Fruit fly (Drosophila melanogaster) whole organism, embryonic: Measurements from ENCODE around the gene CG12470.
A peak's percentile ranks its signal among the peaks of the same experiment; 100 is the strongest.

Experiments
- Abd-B ChIP-seq: fragments of 200-800 bp; sonication (Bioruptor generic); optimal IDR thresholded peaks from 2 replicates; lab custom pipeline; 2018; ENCODE audit warnings: missing biosample characterization, mild to moderate bottlenecking, missing genetic modification characterization, moderate library complexity
- Ada2b ChIP-seq: fragments of 200-800 bp; sonication (Bioruptor generic); IDR thresholded peaks from 2 replicates; pipeline ENCODE4 v1.3.6; 2022; ENCODE audit warnings: missing biosample characterization, missing genetic modification characterization
- CG10209 ChIP-seq: fragments of 200-800 bp; sonication (Bioruptor generic); optimal IDR thresholded peaks from 3 replicates; lab custom pipeline; 2017; ENCODE audit warnings: missing biosample characterization, mild to moderate bottlenecking, missing genetic modification characterization, missing genetic modification reagents
- CG11504 ChIP-seq: fragments of 200-800 bp; sonication (Bioruptor generic); optimal IDR thresholded peaks from 3 replicates; lab custom pipeline; 2019; ENCODE audit warnings: missing biosample characterization, mild to moderate bottlenecking, missing genetic modification characterization, moderate library complexity
- CG12071 ChIP-seq: fragments of 200-800 bp; sonication (Bioruptor generic); optimal IDR thresholded peaks from 3 replicates; lab custom pipeline; 2018; ENCODE audit warnings: missing biosample characterization, mild to moderate bottlenecking, missing genetic modification characterization
- CG12104 ChIP-seq: fragments of 200-800 bp; sonication (Bioruptor generic); optimal IDR thresholded peaks from 3 replicates; lab custom pipeline; 2016; ENCODE audit warnings: missing biosample characterization, missing genetic modification characterization
- CG12219 ChIP-seq: fragments of 200-800 bp; sonication (Bioruptor generic); optimal IDR thresholded peaks from 3 replicates; lab custom pipeline; 2018; ENCODE audit warnings: missing biosample characterization, mild to moderate bottlenecking, missing genetic modification characterization
- CG12769 ChIP-seq: fragments of 200-800 bp; sonication (Bioruptor generic); optimal IDR thresholded peaks from 2 replicates; lab custom pipeline; 2019; ENCODE audit warnings: missing biosample characterization, mild to moderate bottlenecking, missing genetic modification characterization, moderate library complexity
- CG15011 ChIP-seq: fragments of 200-800 bp; sonication (Bioruptor generic); optimal IDR thresholded peaks from 3 replicates; lab custom pipeline; 2018; ENCODE audit warnings: missing biosample characterization, mild to moderate bottlenecking, missing genetic modification characterization
- CG15073 ChIP-seq: fragments of 200-800 bp; sonication (Bioruptor generic); optimal IDR thresholded peaks from 2 replicates; lab custom pipeline; 2016; ENCODE audit warnings: missing biosample characterization, missing genetic modification characterization
- CG17186 ChIP-seq: fragments of 200-800 bp; sonication (Bioruptor generic); optimal IDR thresholded peaks from 3 replicates; lab custom pipeline; 2017; ENCODE audit warnings: missing biosample characterization, missing genetic modification reagents, missing genetic modification characterization
- CG17385 ChIP-seq: fragments of 200-800 bp; sonication (Bioruptor generic); optimal IDR thresholded peaks from 3 replicates; lab custom pipeline; 2018; ENCODE audit warnings: missing biosample characterization, mild to moderate bottlenecking, missing genetic modification characterization
- CG17829 ChIP-seq: fragments of 200-800 bp; optimal IDR thresholded peaks from 2 replicates; lab custom pipeline; 2019; ENCODE audit warnings: missing biosample characterization, mild to moderate bottlenecking, missing genetic modification characterization, moderate library complexity
- CG2678 ChIP-seq: fragments of 200-800 bp; sonication (Bioruptor generic); optimal IDR thresholded peaks from 3 replicates; lab custom pipeline; 2019; ENCODE audit warnings: missing biosample characterization, mild to moderate bottlenecking, missing genetic modification characterization, moderate library complexity
- CG8478 ChIP-seq: fragments of >200 bp; optimal IDR thresholded peaks from 2 replicates; lab custom pipeline; 2018
- CG8924 ChIP-seq: fragments of 200-800 bp; optimal IDR thresholded peaks from 3 replicates; lab custom pipeline; 2019; ENCODE audit warnings: missing biosample characterization, mild to moderate bottlenecking, missing genetic modification characterization, moderate library complexity
- CG9727 ChIP-seq: fragments of 200-800 bp; sonication (Bioruptor generic); optimal IDR thresholded peaks from 3 replicates; lab custom pipeline; 2017; ENCODE audit warnings: missing biosample characterization, mild to moderate bottlenecking, missing genetic modification characterization
- CG9817 ChIP-seq: fragments of 200-800 bp; sonication (Bioruptor generic); optimal IDR thresholded peaks from 2 replicates; lab custom pipeline; 2018; ENCODE audit warnings: missing biosample characterization, mild to moderate bottlenecking, missing genetic modification characterization, moderate library complexity
- D19A ChIP-seq: fragments of 200-800 bp; optimal IDR thresholded peaks from 3 replicates; lab custom pipeline; 2019; ENCODE audit warnings: missing biosample characterization, mild to moderate bottlenecking, missing genetic modification characterization, moderate library complexity
- Dbx ChIP-seq: fragments of 200-800 bp; sonication (Bioruptor generic); IDR thresholded peaks from 3 replicates; pipeline ENCODE4 v1.3.6; 2022; ENCODE audit warnings: missing biosample characterization, missing genetic modification characterization
- Dll ChIP-seq: fragments of 200-800 bp; sonication (Bioruptor generic); IDR thresholded peaks from 4 replicates; pipeline ENCODE4 v1.3.6; 2022; ENCODE audit warnings: missing biosample characterization, missing genetic modification characterization; ENCODE audit not compliant: partially characterized antibody
- Elba2 ChIP-seq: fragments of 200-800 bp; sonication (Bioruptor generic); optimal IDR thresholded peaks from 3 replicates; lab custom pipeline; 2016; ENCODE audit warnings: missing biosample characterization, missing genetic modification characterization
- Hmr ChIP-seq: fragments of 200-800 bp; sonication (Bioruptor generic); optimal IDR thresholded peaks from 3 replicates; lab custom pipeline; 2017; ENCODE audit warnings: mild to moderate bottlenecking, missing biosample characterization, missing genetic modification reagents, missing genetic modification characterization
- Hr3 ChIP-seq: fragments of 200-800 bp; sonication (Bioruptor generic); optimal IDR thresholded peaks from 3 replicates; lab custom pipeline; 2016; ENCODE audit warnings: missing biosample characterization, missing genetic modification characterization
- MESR4 ChIP-seq: fragments of 200-800 bp; sonication (Bioruptor generic); optimal IDR thresholded peaks from 2 replicates; lab custom pipeline; 2018; ENCODE audit warnings: missing biosample characterization, mild to moderate bottlenecking, missing genetic modification characterization, moderate library complexity
- Med ChIP-seq: fragments of 200-800 bp; sonication (Bioruptor generic); peaks from one replicate; lab custom pipeline; 2016; ENCODE audit warnings: missing biosample characterization, missing genetic modification characterization, mild to moderate bottlenecking, inconsistent platforms, moderate library complexity
- Meics ChIP-seq: fragments of 200-800 bp; sonication (Bioruptor generic); optimal IDR thresholded peaks from 2 replicates; lab custom pipeline; 2017; ENCODE audit warnings: missing biosample characterization, mild to moderate bottlenecking, missing genetic modification characterization
- Nf-YA ChIP-seq: fragments of 200-800 bp; sonication (Bioruptor generic); IDR thresholded peaks from 2 replicates; pipeline ENCODE4 v1.3.6; 2022; ENCODE audit warnings: missing biosample characterization, missing genetic modification characterization
- NfI ChIP-seq: fragments of 200-800 bp; sonication (Bioruptor generic); optimal IDR thresholded peaks from 3 replicates; lab custom pipeline; 2018; ENCODE audit warnings: missing biosample characterization, mild to moderate bottlenecking, missing genetic modification characterization, moderate library complexity
- Pdp1 ChIP-seq, 2 experiments: fragments of 200-800 bp; sonication (Bioruptor generic); optimal IDR thresholded peaks; 3 replicates each; lab custom pipeline; 2016; ENCODE audit warnings: missing biosample characterization in 2 of 2, missing genetic modification characterization in 2 of 2, mild to moderate bottlenecking in 1 of 2, moderate library complexity in 1 of 2
- Six4 ChIP-seq: fragments of 200-800 bp; sonication (Bioruptor generic); optimal IDR thresholded peaks from 2 replicates; lab custom pipeline; 2016; ENCODE audit warnings: missing biosample characterization, missing genetic modification characterization
- Taf1 ChIP-seq: fragments of 200-800 bp; sonication (Bioruptor generic); IDR thresholded peaks from 2 replicates; pipeline ENCODE4 v1.3.6; 2022; ENCODE audit warnings: missing biosample characterization, missing genetic modification characterization
- ash1 ChIP-seq: fragments of 200-800 bp; sonication (Bioruptor generic); optimal IDR thresholded peaks from 2 replicates; lab custom pipeline; 2018; ENCODE audit warnings: missing biosample characterization, mild to moderate bottlenecking, missing genetic modification characterization
- cg ChIP-seq: fragments of 200-800 bp; sonication (Bioruptor generic); optimal IDR thresholded peaks from 3 replicates; lab custom pipeline; 2019; ENCODE audit warnings: missing biosample characterization, mild to moderate bottlenecking, missing genetic modification characterization, moderate library complexity
- chm ChIP-seq: fragments of 200-800 bp; sonication (Bioruptor generic); IDR thresholded peaks from 2 replicates; pipeline ENCODE4 v1.3.6; 2022; ENCODE audit warnings: missing biosample characterization, missing genetic modification characterization
- ci ChIP-seq: fragments of 200-800 bp; sonication (Bioruptor generic); IDR thresholded peaks from 3 replicates; pipeline ENCODE4 v1.3.6; 2022; ENCODE audit warnings: missing biosample characterization, missing genetic modification characterization
- crc ChIP-seq: fragments of 200-800 bp; sonication (Bioruptor generic); optimal IDR thresholded peaks from 2 replicates; lab custom pipeline; 2016; ENCODE audit warnings: missing biosample characterization, missing genetic modification characterization
- cwo ChIP-seq: fragments of 200-800 bp; sonication (Bioruptor generic); optimal IDR thresholded peaks from 3 replicates; lab custom pipeline; 2017; ENCODE audit warnings: missing biosample characterization, missing genetic modification characterization, mild to moderate bottlenecking, moderate library complexity, missing genetic modification reagents
- dimm ChIP-seq: fragments of 200-800 bp; sonication (Bioruptor generic); IDR thresholded peaks from 2 replicates; pipeline ENCODE4 v1.3.6; 2022; ENCODE audit warnings: missing biosample characterization, missing genetic modification characterization
- dmrt11E ChIP-seq: fragments of 200-800 bp; sonication (Bioruptor generic); optimal IDR thresholded peaks from 3 replicates; lab custom pipeline; 2018; ENCODE audit warnings: missing biosample characterization, mild to moderate bottlenecking, missing genetic modification characterization, moderate library complexity
- hbn ChIP-seq: fragments of 200-800 bp; sonication (Bioruptor generic); IDR thresholded peaks from 2 replicates; pipeline ENCODE4 v1.3.6; 2022; ENCODE audit warnings: missing biosample characterization, missing genetic modification characterization; ENCODE audit not compliant: partially characterized antibody
- kni ChIP-seq: fragments of 200-800 bp; sonication (Bioruptor generic); optimal IDR thresholded peaks from 3 replicates; lab custom pipeline; 2017; ENCODE audit warnings: mild to moderate bottlenecking, missing biosample characterization, missing genetic modification reagents, missing genetic modification characterization
- nerfin-2 ChIP-seq: fragments of 200-800 bp; sonication (Bioruptor generic); IDR thresholded peaks from 2 replicates; pipeline ENCODE4 v1.3.6; 2022; ENCODE audit warnings: missing biosample characterization, missing genetic modification characterization; ENCODE audit not compliant: partially characterized antibody
- pfk ChIP-seq: fragments of 200-800 bp; sonication (Bioruptor generic); optimal IDR thresholded peaks from 2 replicates; lab custom pipeline; 2018; ENCODE audit warnings: missing biosample characterization, mild to moderate bottlenecking, missing genetic modification characterization, moderate library complexity
- pnt ChIP-seq: fragments of 200-800 bp; sonication (Bioruptor generic); optimal IDR thresholded peaks from 3 replicates; lab custom pipeline; 2016; ENCODE audit warnings: missing biosample characterization, missing genetic modification characterization
- slbo ChIP-seq: fragments of 200-800 bp; sonication (Bioruptor generic); IDR thresholded peaks from 2 replicates; pipeline ENCODE4 v1.3.6; 2022; ENCODE audit warnings: missing biosample characterization, missing genetic modification characterization
- tap ChIP-seq: fragments of 200-800 bp; optimal IDR thresholded peaks from 3 replicates; lab custom pipeline; 2019; ENCODE audit warnings: missing biosample characterization, mild to moderate bottlenecking, missing genetic modification characterization, moderate library complexity
- wek ChIP-seq: fragments of 200-800 bp; sonication (Bioruptor generic); optimal IDR thresholded peaks from 3 replicates; lab custom pipeline; 2018; ENCODE audit warnings: missing biosample characterization, mild to moderate bottlenecking, missing genetic modification characterization, moderate library complexity
- zfh1 ChIP-seq: fragments of 200-800 bp; sonication (Bioruptor generic); IDR thresholded peaks from 3 replicates; pipeline ENCODE4 v1.3.6; 2022; ENCODE audit warnings: missing biosample characterization, missing genetic modification characterization

Gene CG12470

DNA sequence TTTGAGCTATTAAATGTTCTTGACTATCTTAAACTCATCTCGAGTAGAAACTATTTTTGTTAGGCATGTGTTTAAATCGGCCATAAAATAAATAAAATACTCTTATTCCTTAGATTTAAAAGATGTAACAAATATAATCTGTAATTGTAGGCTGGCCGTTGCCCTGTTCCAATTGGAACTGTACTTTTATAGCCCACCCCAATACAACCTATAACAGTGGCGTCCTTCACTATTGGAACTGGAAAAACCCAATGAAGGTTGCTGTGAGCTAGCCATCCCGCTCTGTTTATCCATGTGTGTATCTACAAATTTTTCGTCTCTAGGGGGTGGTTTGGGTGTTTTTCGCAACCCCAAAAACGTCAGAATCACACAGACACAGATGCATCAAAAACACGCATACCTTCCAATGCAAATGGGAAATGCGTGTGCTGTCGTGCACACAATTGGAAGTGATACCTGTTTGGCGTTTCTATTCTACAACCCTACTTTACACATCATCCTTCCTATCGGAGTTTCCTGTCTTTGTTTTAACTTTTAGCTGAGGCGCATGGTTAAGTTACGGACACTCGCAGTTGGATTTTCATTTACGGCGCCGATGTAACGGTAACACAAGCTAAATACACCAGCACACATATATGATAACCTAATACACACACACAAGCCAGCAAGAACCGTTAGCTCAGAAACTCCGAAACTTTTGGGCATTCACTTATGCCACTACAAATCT, 29.0 kb upstream of the CG12470 start (continued):
- TF ChIP-seq Med (GFP tag; lab: Kevin White, UChicago) (peak; percentile 77), ash1 (GFP tag; lab: Kevin White, UChicago) (no peak), Taf1 (GFP tag; lab: Robert Waterston, UW) (no peak), Meics (no peak), zfh1 (no peak; the same call in 2 of the 3 replicates), MESR4 (GFP tag; lab: Kevin White, UChicago) (no peak), CG12071 (GFP tag; lab: Kevin White, UChicago) (no peak), cwo (GFP tag; lab: Kevin White, UChicago) (no peak), CG12104 (no peak), NfI (GFP tag; lab: Kevin White, UChicago) (no peak), dmrt11E (tag; lab: Kevin White, UChicago) (no peak), Pdp1 (GFP tag; optimal IDR thresholded peaks at IDR 0.05; lab: Kevin White, UChicago) (peak in 1 of 2 experiments; percentile 21), Hmr (GFP tag; lab: Kevin White, UChicago) (peak; percentile 40), CG12769 (tag; lab: Kevin White, UChicago) (no peak), Dll (GFP tag; lab: Robert Waterston, UW) (no peak), pfk (GFP tag; lab: Kevin White, UChicago) (no peak), Ada2b (no peak), CG8478 (lab: Kevin White, UChicago) (no peak), CG17829 (tag; lab: Kevin White, UChicago) (no peak), chm (GFP tag; lab: Robert Waterston, UW) (no peak), CG12219 (GFP tag; lab: Kevin White, UChicago) (no peak), CG9727 (GFP tag; lab: Kevin White, UChicago) (no peak), CG10209 (GFP tag; lab: Kevin White, UChicago) (peak; percentile 8), hbn (GFP tag; lab: Robert Waterston, UW) (no peak), Dbx (no peak), tap (tag; lab: Kevin White, UChicago) (no peak), dimm (GFP tag; lab: Robert Waterston, UW) (no peak), crc (GFP tag; lab: Kevin White, UChicago) (no peak), Elba2 (GFP tag; lab: Kevin White, UChicago) (peak; percentile 75), ci (peak; percentile 67; the same call in 2 of the 3 replicates), wek (GFP tag; lab: Kevin White, UChicago) (no peak), CG2678 (tag; lab: Kevin White, UChicago) (peak; percentile 40), CG15073 (GFP tag; lab: Kevin White, UChicago) (peak; percentile 98), CG17186 (GFP tag; lab: Kevin White, UChicago) (no peak), CG11504 (peak; percentile 11), slbo (peak; percentile 49), nerfin-2 (GFP tag; lab: Robert Waterston, UW) (no peak), Hr3 (GFP tag; lab: Kevin White, UChicago) (no peak), Six4 (GFP tag; lab: Kevin White, UChicago) (no peak), kni (peak; percentile 27), CG17385 (no peak), cg (GFP tag; lab: Kevin White, UChicago) (no peak), Nf-YA (GFP tag; lab: Robert Waterston, UW) (no peak), pnt (GFP tag; lab: Kevin White, UChicago) (no peak), CG9817 (no peak), Abd-B (GFP tag; lab: Kevin White, UChicago) (no peak), CG15011 (peak; percentile 17), CG8924 (tag; lab: Kevin White, UChicago) (peak; percentile 29), D19A (tag; lab: Kevin White, UChicago) (peak; percentile 19)
